Worm (Caenorhabditis elegans) whole organism, L4 larva: ENCODE data around the gene myo-2.

Experiments
- T20F7.1 ChIP-seq: fragments of 200-800 bp; sonication (Bioruptor generic); optimal IDR thresholded peaks from 2 replicates; lab custom pipeline; 2018; ENCODE audit warnings: mild to moderate bottlenecking, missing genetic modification characterization, missing compliant biosample characterization
- Y105C5A.15 ChIP-seq: fragments of 200-800 bp; sonication (Bioruptor generic); IDR thresholded peaks from 2 replicates; pipeline ENCODE4 v1.3.6; 2022; ENCODE audit warnings: missing genetic modification characterization, missing compliant biosample characterization
- Y48G9A.11 ChIP-seq: fragments of 200-800 bp; sonication (Bioruptor generic); IDR thresholded peaks from 2 replicates; pipeline ENCODE4 v1.3.6; 2022; ENCODE audit warnings: missing genetic modification reagents, missing genetic modification characterization, missing compliant biosample characterization
- aha-1 ChIP-seq: fragments of 150-350 bp; peaks from one replicate; lab custom pipeline; 2014; ENCODE audit warnings: missing biosample characterization, missing genetic modification characterization
- ama-1 ChIP-seq: fragments of 150-350 bp; optimal IDR thresholded peaks from 2 replicates; lab custom pipeline; 2014; ENCODE audit warnings: inconsistent platforms, mixed read lengths
- arid-1 ChIP-seq: fragments of 200-800 bp; sonication (Bioruptor generic); conservative IDR thresholded peaks from 2 replicates; pipeline ENCODE4 v1.3.6; 2022; ENCODE audit warnings: missing genetic modification reagents, missing genetic modification characterization, missing compliant biosample characterization
- ceh-20 ChIP-seq: fragments of 200-800 bp; sonication (Bioruptor generic); IDR thresholded peaks from 2 replicates; pipeline ENCODE4 v1.3.6; 2022; ENCODE audit warnings: missing genetic modification reagents, missing genetic modification characterization, missing compliant biosample characterization
- ceh-28 ChIP-seq: fragments of 150-350 bp; optimal IDR thresholded peaks from 2 replicates; lab custom pipeline; 2014; ENCODE audit warnings: missing biosample characterization, missing genetic modification reagents, missing genetic modification characterization
- ceh-62 ChIP-seq: sonication (generic microtip); optimal IDR thresholded peaks from 2 replicates; lab custom pipeline; 2017; ENCODE audit warnings: missing biosample characterization, missing genetic modification characterization
- ceh-82 ChIP-seq: sonication (generic microtip); optimal IDR thresholded peaks from 2 replicates; lab custom pipeline; 2017; ENCODE audit warnings: missing biosample characterization, missing genetic modification characterization
- ctbp-1 ChIP-seq: fragments of 200-800 bp; sonication (Bioruptor generic); IDR thresholded peaks from 2 replicates; pipeline ENCODE4 v1.3.6; 2022; ENCODE audit warnings: missing genetic modification reagents, missing genetic modification characterization, missing compliant biosample characterization
- daf-12 ChIP-seq: fragments of 150-350 bp; optimal IDR thresholded peaks from 2 replicates; lab custom pipeline; 2014; ENCODE audit warnings: missing biosample characterization, missing genetic modification reagents, missing genetic modification characterization
- daf-16 ChIP-seq, 3 experiments: sonication (generic microtip); optimal IDR thresholded peaks; 2 replicates each; lab custom pipeline; 2016 to 2017; ENCODE audit warnings: missing genetic modification characterization in 3 of 3, missing genetic modification reagents in 3 of 3, mild to moderate bottlenecking in 2 of 3, missing compliant biosample characterization in 2 of 3, missing biosample characterization in 1 of 3, moderate library complexity in 1 of 3
- dmd-6 ChIP-seq: fragments of 200-800 bp; sonication (Bioruptor generic); IDR thresholded peaks from 2 replicates; pipeline ENCODE4 v1.3.6; 2022; ENCODE audit warnings: missing genetic modification reagents, missing genetic modification characterization, missing compliant biosample characterization
- dve-1 ChIP-seq: sonication (generic microtip); optimal IDR thresholded peaks from 2 replicates; lab custom pipeline; 2017; ENCODE audit warnings: antibody characterized with exemption, mild to moderate bottlenecking, missing genetic modification characterization, missing compliant biosample characterization; ENCODE audit not compliant: insufficient read depth
- fkh-10 ChIP-seq: fragments of 150-350 bp; optimal IDR thresholded peaks from 2 replicates; lab custom pipeline; 2014; ENCODE audit warnings: missing biosample characterization, missing genetic modification reagents, missing genetic modification characterization
- hif-1 ChIP-seq, 2 experiments: sonication (generic microtip); optimal IDR thresholded peaks; 2 replicates each; lab custom pipeline; 2016 to 2017; ENCODE audit warnings: missing compliant biosample characterization in 2 of 2, missing genetic modification characterization in 2 of 2, missing genetic modification reagents in 2 of 2, missing genotype in 2 of 2, mild to moderate bottlenecking in 1 of 2
- hlh-30 ChIP-seq: sonication (generic microtip); optimal IDR thresholded peaks from 2 replicates; lab custom pipeline; 2017; ENCODE audit warnings: antibody characterized with exemption, mild to moderate bottlenecking, missing genetic modification characterization, missing compliant biosample characterization; ENCODE audit not compliant: insufficient read depth
- jun-1 ChIP-seq: fragments of 150-350 bp; optimal IDR thresholded peaks from 2 replicates; lab custom pipeline; 2014; ENCODE audit warnings: missing biosample characterization, missing genetic modification reagents, missing genetic modification characterization
- lin-13 ChIP-seq: fragments of 150-350 bp; optimal IDR thresholded peaks from 2 replicates; lab custom pipeline; 2014; ENCODE audit warnings: missing biosample characterization, missing genetic modification reagents, missing genetic modification characterization
- lin-38 ChIP-seq: fragments of 200-800 bp; sonication (Bioruptor generic); IDR thresholded peaks from 2 replicates; pipeline ENCODE4 v1.3.6; 2022; ENCODE audit warnings: missing genetic modification reagents, missing genetic modification characterization, missing compliant biosample characterization
- lir-3 ChIP-seq: sonication (generic microtip); optimal IDR thresholded peaks from 2 replicates; lab custom pipeline; 2016; ENCODE audit warnings: mild to moderate bottlenecking, missing genetic modification characterization, missing compliant biosample characterization
- madf-5 ChIP-seq, 2 experiments: fragments of 200-800 bp; sonication (Bioruptor generic); IDR thresholded peaks; 2 replicates each; pipeline ENCODE4 v1.3.6; 2022; ENCODE audit warnings: missing compliant biosample characterization in 2 of 2, missing genetic modification characterization in 2 of 2
- mdl-1 ChIP-seq, 2 experiments: fragments of 150-350 bp in 1 of 2; sonication (generic microtip) in 1 of 2; optimal IDR thresholded peaks; 2 replicates each; lab custom pipeline; 2014 to 2017; ENCODE audit warnings: missing biosample characterization in 2 of 2, missing genetic modification characterization in 2 of 2
- mdt-29 ChIP-seq: fragments of 200-800 bp; sonication (Bioruptor generic); IDR thresholded peaks from 2 replicates; pipeline ENCODE4 v1.3.6; 2022; ENCODE audit warnings: missing genetic modification reagents, missing genetic modification characterization, missing compliant biosample characterization
- mep-1 ChIP-seq: fragments of 150-350 bp; sonication (generic microtip); optimal IDR thresholded peaks from 3 replicates; lab custom pipeline; 2014; ENCODE audit warnings: missing biosample characterization, missing genetic modification characterization
- mes-2 ChIP-seq: sonication (generic microtip); optimal IDR thresholded peaks from 2 replicates; lab custom pipeline; 2016; ENCODE audit warnings: missing genotype, mild to moderate bottlenecking, missing genetic modification characterization, missing compliant biosample characterization; ENCODE audit not compliant: poor library complexity, severe bottlenecking
- mxl-3 ChIP-seq: fragments of 200-800 bp; sonication (Bioruptor generic); optimal IDR thresholded peaks from 2 replicates; lab custom pipeline; 2018; ENCODE audit warnings: mild to moderate bottlenecking, missing genetic modification characterization, missing compliant biosample characterization
- nhr-102 ChIP-seq: sonication (generic microtip); optimal IDR thresholded peaks from 2 replicates; lab custom pipeline; 2016; ENCODE audit warnings: mild to moderate bottlenecking, missing genetic modification characterization, moderate library complexity, missing compliant biosample characterization
- nhr-25 ChIP-seq: sonication (generic microtip); optimal IDR thresholded peaks from 2 replicates; lab custom pipeline; 2017; ENCODE audit warnings: missing genetic modification characterization, mild to moderate bottlenecking, missing compliant biosample characterization, antibody characterized with exemption, moderate library complexity, borderline replicate concordance; ENCODE audit not compliant: insufficient read depth
- nhr-48 ChIP-seq: sonication (generic microtip); optimal IDR thresholded peaks from 2 replicates; lab custom pipeline; 2016; ENCODE audit warnings: mild to moderate bottlenecking, missing genetic modification characterization, missing compliant biosample characterization
- nhr-6 ChIP-seq: fragments of 150-350 bp; optimal IDR thresholded peaks from 2 replicates; lab custom pipeline; 2014; ENCODE audit warnings: missing biosample characterization, missing genetic modification characterization
- nhr-76 ChIP-seq: fragments of 150-350 bp; optimal IDR thresholded peaks from 2 replicates; lab custom pipeline; 2014; ENCODE audit warnings: missing biosample characterization, missing genetic modification characterization
- nhr-77 ChIP-seq: fragments of 150-350 bp; optimal IDR thresholded peaks from 2 replicates; lab custom pipeline; 2014; ENCODE audit warnings: missing biosample characterization, missing genetic modification characterization
- pha-4 ChIP-seq, 2 experiments: fragments of 150-350 bp in 1 of 2; fragments of 200-800 bp in 1 of 2; sonication (Bioruptor generic) in 1 of 2; IDR thresholded peaks in 1 of 2; optimal IDR thresholded peaks in 1 of 2; 2 replicates each; pipeline versions ENCODE4 v1.3.6 to Lab custom; 2014 to 2022; ENCODE audit warnings: missing genetic modification characterization in 2 of 2, missing genetic modification reagents in 2 of 2, missing biosample characterization in 1 of 2, missing compliant biosample characterization in 1 of 2
- php-3 ChIP-seq: fragments of 200-800 bp; sonication (Bioruptor generic); IDR thresholded peaks from 2 replicates; pipeline ENCODE4 v1.3.6; 2022; ENCODE audit warnings: missing genetic modification reagents, missing genetic modification characterization, missing compliant biosample characterization
- rbr-2 ChIP-seq: sonication (generic microtip); optimal IDR thresholded peaks from 2 replicates; lab custom pipeline; 2016; ENCODE audit warnings: missing genotype, missing genetic modification characterization, missing compliant biosample characterization
- saeg-2 ChIP-seq: fragments of 200-800 bp; sonication (Bioruptor generic); IDR thresholded peaks from 2 replicates; pipeline ENCODE4 v1.3.6; 2022; ENCODE audit warnings: missing genetic modification reagents, missing genetic modification characterization, missing compliant biosample characterization
- sdz-12 ChIP-seq: fragments of 200-800 bp; sonication (Bioruptor generic); optimal IDR thresholded peaks from 2 replicates; lab custom pipeline; 2018; ENCODE audit warnings: mild to moderate bottlenecking, missing genetic modification characterization, missing compliant biosample characterization
- set-16 ChIP-seq: fragments of 200-800 bp; sonication (Bioruptor generic); IDR thresholded peaks from 2 replicates; pipeline ENCODE4 v1.3.6; 2022; ENCODE audit warnings: missing genetic modification reagents, missing genetic modification characterization, missing compliant biosample characterization
- snpc-1.2 ChIP-seq: fragments of 200-800 bp; sonication (Bioruptor generic); IDR thresholded peaks from 2 replicates; pipeline ENCODE4 v1.3.6; 2022; ENCODE audit warnings: missing genetic modification reagents, missing genetic modification characterization, missing compliant biosample characterization
- snpc-4 ChIP-seq: fragments of 150-350 bp; optimal IDR thresholded peaks from 2 replicates; lab custom pipeline; 2014; ENCODE audit warnings: missing biosample characterization, missing genetic modification characterization
- spr-3 ChIP-seq: fragments of 200-800 bp; sonication (Bioruptor generic); optimal IDR thresholded peaks from 2 replicates; lab custom pipeline; 2018; ENCODE audit warnings: mild to moderate bottlenecking, missing genetic modification characterization, missing compliant biosample characterization
- tra-1 ChIP-seq: fragments of 200-800 bp; sonication (Bioruptor generic); IDR thresholded peaks from 2 replicates; pipeline ENCODE4 v1.3.6; 2022; ENCODE audit warnings: missing genetic modification reagents, missing genetic modification characterization, missing compliant biosample characterization
- vab-7 ChIP-seq: fragments of 200-800 bp; sonication (Bioruptor generic); IDR thresholded peaks from 2 replicates; pipeline ENCODE4 v1.3.6; 2022; ENCODE audit warnings: missing genetic modification reagents, missing genetic modification characterization, missing compliant biosample characterization
- zip-11 ChIP-seq: fragments of 200-800 bp; sonication (Bioruptor generic); IDR thresholded peaks from 2 replicates; pipeline ENCODE4 v1.3.6; 2022; ENCODE audit warnings: missing genetic modification characterization, missing compliant biosample characterization
- zip-2 ChIP-seq: fragments of 150-350 bp; optimal IDR thresholded peaks from 2 replicates; lab custom pipeline; 2014; ENCODE audit warnings: missing biosample characterization, missing genetic modification characterization
- ztf-7 ChIP-seq: fragments of 150-350 bp; optimal IDR thresholded peaks from 2 replicates; lab custom pipeline; 2014; ENCODE audit warnings: missing biosample characterization, missing genetic modification characterization

myo-2 gene

DNA sequence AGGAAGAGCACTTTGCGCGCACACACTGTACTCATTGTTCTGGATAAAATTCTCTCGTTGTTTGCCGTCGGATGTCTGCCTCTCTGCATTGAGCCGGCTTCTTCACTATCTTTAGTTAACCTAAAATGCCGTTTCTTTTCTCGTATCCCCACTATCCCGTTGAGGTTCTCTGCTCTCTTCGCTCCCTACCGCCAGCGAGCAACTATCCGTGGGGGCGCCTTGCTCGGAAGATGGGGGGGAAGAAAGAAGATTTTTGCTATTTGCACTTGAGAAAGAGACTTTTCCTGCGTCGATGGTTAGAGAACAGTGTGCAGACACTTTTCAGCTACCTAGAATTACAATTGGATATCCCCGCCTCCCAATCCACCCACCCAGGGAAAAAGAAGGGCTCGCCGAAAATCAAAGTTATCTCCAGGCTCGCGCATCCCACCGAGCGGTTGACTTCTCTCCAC is at the start of gene myo-2:
Gene myo-2 (plus strand): TSS at position 402 of the 452 bp plus-strand sequence.
- no peak for TF ChIP-seq jun-1
- peak; percentile 14; the same call in 1 of the 2 replicates for TF ChIP-seq set-16 (GFP tag; lab: Robert Waterston, UW)

DNA sequence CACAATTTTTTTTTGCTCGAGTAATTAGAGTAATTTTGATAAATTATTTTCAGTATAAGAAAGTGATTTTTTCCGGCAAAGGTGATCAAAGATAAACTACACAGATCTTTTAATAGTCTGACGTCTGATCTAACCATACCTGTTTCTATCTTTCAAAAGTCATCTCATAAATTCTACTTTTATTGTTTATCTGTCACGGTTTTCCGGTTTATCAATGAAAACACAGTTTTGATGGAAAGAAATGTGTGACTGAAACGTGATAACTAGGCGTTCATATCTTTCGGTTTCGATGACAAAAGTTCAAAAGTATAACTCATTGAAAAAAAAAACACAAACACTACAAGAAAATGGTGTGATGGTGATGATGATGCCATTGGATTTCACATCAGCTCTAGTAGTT is 45.3 kb upstream of the myo-2 start:
- TF ChIP-seq daf-16 (GFP tag; optimal IDR thresholded peaks at IDR 0.05; lab: Kevin White, UChicago) (no peak), daf-16 (tag; optimal IDR thresholded peaks at IDR 0.05; lab: Kevin White, UChicago) (no peak), daf-12 (tag; lab: Kevin White, UChicago) (no peak), madf-5 (GFP tag; IDR thresholded peaks at IDR 0.05; lab: Robert Waterston, UW) (no peak), aha-1 (tag; lab: Kevin White, UChicago) (no peak), snpc-1.2 (no peak), mep-1 (tag; lab: Kevin White, UChicago) (peak; percentile 22), lir-3 (tag; lab: Kevin White, UChicago) (no peak), hif-1 (tag; optimal IDR thresholded peaks at IDR 0.05; lab: Kevin White, UChicago) (no peak), nhr-6 (no peak), ceh-28 (tag; lab: Kevin White, UChicago) (no peak), spr-3 (GFP tag; lab: Kevin White, UChicago) (no peak), ceh-20 (GFP tag; lab: Robert Waterston, UW) (no peak), ctbp-1 (GFP tag; lab: Robert Waterston, UW) (no peak), lin-13 (no peak), lin-38 (GFP tag; lab: Robert Waterston, UW) (no peak), dve-1 (tag; lab: Kevin White, UChicago) (peak; percentile 0), dmd-6 (GFP tag; lab: Robert Waterston, UW) (peak; percentile 48; the same call in 1 of the 2 replicates), T20F7.1 (no peak), ceh-62 (no peak), nhr-76 (tag; lab: Kevin White, UChicago) (peak; percentile 23), ztf-7 (tag; lab: Kevin White, UChicago) (no peak), mdl-1 (tag; optimal IDR thresholded peaks at IDR 0.05; lab: Kevin White, UChicago) (peak in 1 of 2 experiments; percentile 50), mes-2 (no peak), nhr-102 (tag; lab: Kevin White, UChicago) (no peak), Y105C5A.15 (GFP tag; lab: Robert Waterston, UW) (no peak), zip-2 (no peak), mxl-3 (GFP tag; lab: Kevin White, UChicago) (no peak), arid-1 (GFP tag; lab: Robert Waterston, UW) (no peak), ceh-82 (tag; lab: Kevin White, UChicago) (no peak), Y48G9A.11 (GFP tag; lab: Robert Waterston, UW) (no peak), sdz-12 (GFP tag; lab: Kevin White, UChicago) (no peak), fkh-10 (GFP tag; lab: Kevin White, UChicago) (no peak), ama-1 (lab: Kevin White, UChicago) (no peak), mdt-29 (GFP tag; lab: Robert Waterston, UW) (no peak), pha-4 (GFP tag; IDR thresholded peaks at IDR 0.05; lab: Robert Waterston, UW) (no peak), pha-4 (tag; optimal IDR thresholded peaks at IDR 0.05; lab: Kevin White, UChicago) (no peak), saeg-2 (no peak), hlh-30 (tag; lab: Kevin White, UChicago) (peak; percentile 69), snpc-4 (tag; lab: Kevin White, UChicago) (no peak), nhr-77 (tag; lab: Kevin White, UChicago) (peak; percentile 25), vab-7 (GFP tag; lab: Robert Waterston, UW) (no peak), php-3 (GFP tag; lab: Robert Waterston, UW) (no peak), nhr-48 (tag; lab: Kevin White, UChicago) (no peak), zip-11 (GFP tag; lab: Robert Waterston, UW) (no peak), rbr-2 (tag; lab: Kevin White, UChicago) (no peak), nhr-25 (tag; lab: Kevin White, UChicago) (no peak), tra-1 (GFP tag; lab: Robert Waterston, UW) (0 out of 2 replicates have a peak, but pooled peaks have one; percentile 27)
